Worm (Caenorhabditis elegans): Measurements from ENCODE around the gene C14A4.9.

ce11 chrII:10584036-10584435, 15.1 kb upstream of the C14A4.9 start, which contains the start of gene algn-9:
- TF ChIP-seq snpc-4 (tag; optimal IDR thresholded peaks at IDR 0.05) = no peak
- no peak for TF ChIP-seq lsy-2 (tag; optimal IDR thresholded peaks at IDR 0.05)
- TF ChIP-seq sptf-1 (tag; optimal IDR thresholded peaks at IDR 0.05) = no peak
- TF ChIP-seq nhr-237 (tag; optimal IDR thresholded peaks at IDR 0.05) = no peak
- no peak for TF ChIP-seq nhr-28 (tag; optimal IDR thresholded peaks at IDR 0.05)
- TF ChIP-seq ztf-11 (tag; optimal IDR thresholded peaks at IDR 0.05) = no peak
- no peak for TF ChIP-seq elt-3 (tag; optimal IDR thresholded peaks at IDR 0.05)
- no peak for TF ChIP-seq nhr-76 (tag; optimal IDR thresholded peaks at IDR 0.05)
- TF ChIP-seq ceh-83 (GFP tag; optimal IDR thresholded peaks at IDR 0.05) = no peak
